Worm (Caenorhabditis elegans): ENCODE results near the gene C53A5.16.

The C53A5.16 gene

DNA sequence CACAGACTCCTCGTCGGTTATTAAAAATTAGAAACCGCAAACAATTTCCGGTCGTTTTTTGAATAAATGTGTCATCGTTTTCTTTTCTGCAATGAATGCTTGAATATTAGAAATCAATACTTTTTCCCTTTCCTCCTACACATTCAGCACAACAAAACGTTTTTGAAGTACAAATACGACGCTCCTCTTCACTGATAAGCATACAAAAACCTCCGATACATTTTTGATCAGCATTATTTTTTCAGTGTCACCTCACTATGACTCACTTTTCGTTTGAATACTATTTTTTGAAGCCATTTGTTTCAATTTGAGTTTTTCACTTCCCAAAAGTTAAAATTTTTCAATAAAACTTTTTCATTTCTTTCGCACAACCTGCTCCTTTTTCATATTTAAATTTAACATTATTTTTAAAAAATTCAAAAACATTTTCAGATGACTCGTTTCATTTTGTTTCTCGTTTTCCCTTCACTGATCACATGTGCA lies 39.6 kb downstream of the C53A5.16 start, which contains the start of gene R02D5.3:
R02D5.3 (plus strand) TSS at position 433 of the 483 bp plus-strand sequence.
- peak; percentile 64 for TF ChIP-seq elt-2 (tag; optimal IDR thresholded peaks at IDR 0.05)
- TF ChIP-seq pqm-1 (tag; optimal IDR thresholded peaks at IDR 0.05): peak; percentile 64
- TF ChIP-seq ceh-9 (tag; optimal IDR thresholded peaks at IDR 0.05): no peak
- peak; percentile 36 for TF ChIP-seq pha-4 (tag; optimal IDR thresholded peaks at IDR 0.05)

DNA sequence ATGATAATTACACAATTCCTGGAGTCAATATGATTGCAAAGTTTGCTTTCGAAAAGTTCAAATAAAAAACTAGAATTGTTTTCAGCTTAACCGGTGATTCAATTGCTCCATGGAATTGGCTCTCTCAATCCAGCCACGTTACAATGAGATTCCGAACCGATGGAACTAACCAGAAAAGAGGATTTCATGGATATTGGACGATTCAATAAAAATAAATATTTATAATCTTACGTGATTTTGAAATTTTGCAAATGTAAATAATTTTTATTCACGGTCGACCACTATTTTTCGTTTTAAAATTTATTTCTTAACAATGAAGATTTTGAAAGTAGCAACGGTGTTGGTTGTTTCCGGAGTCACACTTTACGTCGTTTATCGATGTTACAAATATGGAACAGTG lies 40.4 kb downstream of the C53A5.16 start, which contains the start of gene R02D5.10:
R02D5.10 (plus strand) TSS at position 301 of the 400 bp plus-strand sequence.
- no peak for TF ChIP-seq nhr-77 (tag; optimal IDR thresholded peaks at IDR 0.05)
- TF ChIP-seq pha-4 (tag; optimal IDR thresholded peaks at IDR 0.05): no peak
- no peak for TF ChIP-seq ztf-11 (tag; optimal IDR thresholded peaks at IDR 0.05)
- no peak for TF ChIP-seq sea-2 (GFP tag; optimal IDR thresholded peaks at IDR 0.05)
- no peak for TF ChIP-seq eor-1 (tag; optimal IDR thresholded peaks at IDR 0.05)
- no peak for TF ChIP-seq nhr-237 (tag; optimal IDR thresholded peaks at IDR 0.05)
- no peak for TF ChIP-seq skn-1 (tag; optimal IDR thresholded peaks at IDR 0.05)
- no peak for TF ChIP-seq lsy-12 (tag; optimal IDR thresholded peaks at IDR 0.05)
- TF ChIP-seq nfya-1 (tag; optimal IDR thresholded peaks at IDR 0.05; ENCODE audit: insufficient read depth): no peak
- no peak for TF ChIP-seq tbx-2 (tag; optimal IDR thresholded peaks at IDR 0.05)
- no peak for TF ChIP-seq ceh-16 (tag; optimal IDR thresholded peaks at IDR 0.05)
- no peak for TF ChIP-seq nhr-67 (tag; optimal IDR thresholded peaks at IDR 0.05)
- TF ChIP-seq jun-1 (tag; optimal IDR thresholded peaks at IDR 0.05): no peak
- no peak for TF ChIP-seq elt-3 (tag; optimal IDR thresholded peaks at IDR 0.05)
- no peak for TF ChIP-seq elt-2 (tag; optimal IDR thresholded peaks at IDR 0.05)
- no peak for TF ChIP-seq ama-1 (optimal IDR thresholded peaks at IDR 0.05)
- TF ChIP-seq nhr-23 (tag; optimal IDR thresholded peaks at IDR 0.05): no peak
- no peak for TF ChIP-seq zag-1 (tag; optimal IDR thresholded peaks at IDR 0.05)

ce11 chrV:14481401-14481800 lies 41.0 kb downstream of the C53A5.16 start, which contains the start of gene R02D5.7:
R02D5.7 (minus strand) TSS chrV:14481501.
- TF ChIP-seq elt-2 (tag; optimal IDR thresholded peaks at IDR 0.05) (peak; percentile 8), nhr-28 (tag; optimal IDR thresholded peaks at IDR 0.05) (no peak)

DNA sequence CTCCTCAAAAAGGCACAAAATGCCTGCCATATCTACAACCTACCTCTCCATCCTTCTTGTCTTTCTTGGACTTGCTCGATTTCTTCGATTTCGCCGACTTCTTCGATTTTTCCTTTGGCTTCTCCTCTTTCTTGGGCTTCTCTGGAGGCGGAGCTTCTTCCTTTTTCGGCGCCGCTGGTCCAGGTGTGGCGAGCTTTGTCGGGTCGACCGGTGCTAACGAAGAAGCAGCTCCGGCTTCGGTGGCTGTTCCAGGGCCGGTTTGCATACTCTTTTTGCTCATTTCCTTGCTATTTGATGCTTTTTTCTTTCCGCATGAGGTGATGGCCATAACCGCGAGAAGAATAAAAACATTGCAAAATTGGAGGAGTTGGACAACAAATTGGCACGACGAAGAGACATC lies 41.9 kb downstream of the C53A5.16 start:
- no peak for TF ChIP-seq egl-5 (tag; optimal IDR thresholded peaks at IDR 0.05)

ce11 chrV:14478979-14479378 lies 43.4 kb downstream of the C53A5.16 start, which contains the start of gene clec-55:
clec-55 (plus strand) TSS chrV:14479279.
- TF ChIP-seq mdl-1 (tag; optimal IDR thresholded peaks at IDR 0.05): no peak
- no peak for TF ChIP-seq pha-4 (tag; optimal IDR thresholded peaks at IDR 0.05)
- TF ChIP-seq elt-2 (tag; optimal IDR thresholded peaks at IDR 0.05): peak; percentile 44

DNA sequence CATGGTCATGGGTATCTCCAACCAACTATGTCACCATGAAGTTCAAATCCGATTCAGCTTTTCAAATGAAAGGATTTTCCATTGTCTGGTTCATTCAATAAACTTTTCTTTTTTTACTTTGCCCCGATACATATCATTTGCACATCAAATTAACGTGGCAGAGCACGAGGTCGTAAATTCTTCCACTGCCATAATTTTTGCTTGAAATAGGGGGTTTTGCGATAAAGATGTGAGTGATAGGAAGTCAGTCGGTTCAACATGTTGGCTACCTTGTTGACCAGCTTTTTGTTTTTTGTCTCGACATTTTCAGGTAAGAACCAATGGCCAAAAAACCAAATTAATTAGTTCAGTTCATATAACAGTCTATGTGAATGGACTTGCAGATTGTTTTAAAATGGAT lies 45.7 kb downstream of the C53A5.16 start, which contains the start of gene clec-54:
clec-54 (plus strand) TSS at position 224 of the 400 bp plus-strand sequence.
- TF ChIP-seq snpc-4 (tag; optimal IDR thresholded peaks at IDR 0.05): no peak
- TF ChIP-seq elt-1 (tag; optimal IDR thresholded peaks at IDR 0.05): no peak
- no peak for TF ChIP-seq aly-2 (tag; optimal IDR thresholded peaks at IDR 0.05)
- peak; percentile 48 for TF ChIP-seq elt-2 (tag; optimal IDR thresholded peaks at IDR 0.05)
- TF ChIP-seq zag-1 (tag; optimal IDR thresholded peaks at IDR 0.05): no peak
- peak; percentile 5 for TF ChIP-seq pqm-1 (tag; optimal IDR thresholded peaks at IDR 0.05)
- TF ChIP-seq ZK546.5 (tag; optimal IDR thresholded peaks at IDR 0.05): no peak

DNA sequence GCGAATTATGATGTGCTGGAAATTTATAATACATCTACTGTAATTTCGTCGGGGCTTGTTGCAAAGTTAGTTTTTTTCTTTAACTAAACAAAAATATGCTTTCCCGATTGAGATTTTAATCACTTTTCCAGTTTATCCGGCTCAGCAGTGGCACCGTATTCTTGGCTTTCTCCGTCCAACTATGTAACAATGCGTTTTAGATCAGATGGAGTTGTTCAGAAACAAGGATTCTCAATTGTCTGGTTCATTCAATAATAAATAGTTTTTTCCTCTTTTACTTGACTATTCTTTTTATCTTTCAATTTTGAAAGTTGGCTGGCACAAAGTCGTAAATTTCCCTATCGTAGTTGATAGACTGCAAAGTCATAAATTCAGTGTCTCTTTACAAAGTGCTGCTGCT lies 48.3 kb downstream of the C53A5.16 start, which contains the start of gene clec-56:
clec-56 (plus strand) TSS at position 301 of the 400 bp plus-strand sequence.
- TF ChIP-seq elt-2 (tag; optimal IDR thresholded peaks at IDR 0.05) (peak; percentile 38), pqm-1 (tag; optimal IDR thresholded peaks at IDR 0.05) (peak; percentile 5), fkh-2 (tag; optimal IDR thresholded peaks at IDR 0.05) (no peak), nhr-67 (tag; optimal IDR thresholded peaks at IDR 0.05) (no peak)

DNA sequence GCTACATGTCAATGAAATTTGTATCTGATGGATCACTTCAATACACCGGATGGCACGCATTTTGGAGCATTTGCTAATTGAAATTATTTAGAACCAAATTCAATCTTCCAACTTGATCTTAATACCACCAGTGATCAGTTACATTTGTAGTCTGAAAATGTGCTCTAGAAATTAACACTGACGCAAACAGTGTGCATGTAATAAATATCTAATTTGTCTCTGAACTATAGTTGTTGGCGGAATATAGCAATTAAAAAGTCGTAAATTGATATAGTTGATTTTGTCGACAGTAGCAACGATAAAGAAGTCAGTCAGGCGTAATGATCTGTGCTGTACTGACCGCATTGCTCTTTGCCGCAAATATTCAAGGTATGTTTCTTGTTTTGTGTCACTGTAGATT lies 50.2 kb downstream of the C53A5.16 start, which contains the start of gene clec-227:
clec-227 (plus strand) TSS at position 301 of the 400 bp plus-strand sequence.
- TF ChIP-seq R02D3.7 (tag; optimal IDR thresholded peaks at IDR 0.05) (no peak), ama-1 (optimal IDR thresholded peaks at IDR 0.05) (no peak), nhr-11 (tag; optimal IDR thresholded peaks at IDR 0.05) (no peak), elt-2 (tag; optimal IDR thresholded peaks at IDR 0.05) (no peak), zag-1 (tag; optimal IDR thresholded peaks at IDR 0.05) (no peak), nhr-67 (tag; optimal IDR thresholded peaks at IDR 0.05) (no peak), ceh-82 (tag; optimal IDR thresholded peaks at IDR 0.05) (no peak), ceh-16 (tag; optimal IDR thresholded peaks at IDR 0.05) (no peak), nfya-1 (tag; optimal IDR thresholded peaks at IDR 0.05; ENCODE audit: insufficient read depth) (no peak)

All from whole organism, L3 larva.